Worm (Caenorhabditis elegans) whole organism, midembryonic: ENCODE measurements around the gene pmp-5.

ENCODE experiments used
- T22C8.4 ChIP-seq: fragments of 200-800 bp; sonication (Bioruptor generic); IDR thresholded peaks from 2 replicates; pipeline ENCODE4 v1.3.6; 2022; ENCODE audit warnings: missing genetic modification characterization, missing compliant biosample characterization
- cog-1 ChIP-seq: sonication (generic microtip); optimal IDR thresholded peaks from 2 replicates; lab custom pipeline; 2016; ENCODE audit warnings: missing genetic modification characterization, missing compliant biosample characterization
- flt-1 ChIP-seq: fragments of 200-800 bp; sonication (Bioruptor generic); IDR thresholded peaks from 2 replicates; pipeline ENCODE4 v1.3.6; 2022; ENCODE audit warnings: missing genetic modification characterization, missing compliant biosample characterization
- klf-2 ChIP-seq: fragments of 200-800 bp; sonication (Bioruptor generic); conservative IDR thresholded peaks from 2 replicates; pipeline ENCODE4 v1.3.6; 2022; ENCODE audit warnings: missing genetic modification reagents, missing genetic modification characterization, missing compliant biosample characterization
- med-1 ChIP-seq: sonication (generic microtip); optimal IDR thresholded peaks from 2 replicates; lab custom pipeline; 2017; ENCODE audit warnings: missing genetic modification characterization, mild to moderate bottlenecking, missing compliant biosample characterization, antibody characterized with exemption, missing genetic modification reagents; ENCODE audit not compliant: insufficient read depth
- ref-1 ChIP-seq: fragments of 200-800 bp; sonication (Bioruptor generic); conservative IDR thresholded peaks from 2 replicates; pipeline ENCODE4 v1.3.6; 2022; ENCODE audit warnings: missing genetic modification reagents, missing genetic modification characterization, missing compliant biosample characterization
- tab-1 ChIP-seq: fragments of 200-800 bp; sonication (Bioruptor generic); IDR thresholded peaks from 2 replicates; pipeline ENCODE4 v1.3.6; 2022; ENCODE audit warnings: missing genetic modification characterization, missing compliant biosample characterization
- ztf-23 ChIP-seq: fragments of 200-800 bp; sonication (Bioruptor generic); IDR thresholded peaks from 2 replicates; pipeline ENCODE4 v1.3.6; 2022; ENCODE audit warnings: missing genetic modification reagents, missing genetic modification characterization, missing compliant biosample characterization
- ztf-29 ChIP-seq: fragments of 200-800 bp; sonication (Bioruptor generic); IDR thresholded peaks from 2 replicates; pipeline ENCODE4 v1.3.6; 2022; ENCODE audit warnings: missing genetic modification reagents, missing genetic modification characterization, missing compliant biosample characterization

Gene pmp-5

DNA sequence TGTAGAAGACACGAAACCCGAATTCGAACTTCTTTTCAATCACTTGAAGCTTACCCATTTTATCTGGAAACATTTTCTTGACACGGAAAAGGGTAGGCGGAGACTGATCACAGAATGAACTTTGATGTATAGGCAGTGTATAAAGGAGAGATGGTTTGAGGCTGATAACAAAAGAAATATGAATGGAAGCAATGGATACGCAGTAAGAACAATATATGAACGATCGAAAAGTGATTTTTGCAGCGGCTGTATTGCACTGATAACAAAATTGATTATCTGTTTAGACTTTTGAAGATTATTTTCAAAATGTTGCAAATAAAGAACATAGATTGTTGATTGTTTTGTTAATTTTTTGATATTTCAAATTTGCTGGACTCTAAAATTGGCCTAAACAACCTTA lies at the start of gene pmp-5:
TSS of gene pmp-5 (minus strand) at position 63 of the 400 bp plus-strand sequence.
- TF ChIP-seq ztf-29 (GFP tag; lab: Robert Waterston, UW) (no peak), med-1 (GFP tag; lab: Kevin White, UChicago) (no peak), tab-1 (GFP tag; lab: Robert Waterston, UW) (no peak), klf-2 (GFP tag; lab: Robert Waterston, UW) (no peak), flt-1 (no peak), T22C8.4 (GFP tag; lab: Robert Waterston, UW) (no peak), cog-1 (tag; lab: Kevin White, UChicago) (no peak), ztf-23 (GFP tag; lab: Robert Waterston, UW) (no peak), ref-1 (GFP tag; lab: Robert Waterston, UW) (no peak)

DNA sequence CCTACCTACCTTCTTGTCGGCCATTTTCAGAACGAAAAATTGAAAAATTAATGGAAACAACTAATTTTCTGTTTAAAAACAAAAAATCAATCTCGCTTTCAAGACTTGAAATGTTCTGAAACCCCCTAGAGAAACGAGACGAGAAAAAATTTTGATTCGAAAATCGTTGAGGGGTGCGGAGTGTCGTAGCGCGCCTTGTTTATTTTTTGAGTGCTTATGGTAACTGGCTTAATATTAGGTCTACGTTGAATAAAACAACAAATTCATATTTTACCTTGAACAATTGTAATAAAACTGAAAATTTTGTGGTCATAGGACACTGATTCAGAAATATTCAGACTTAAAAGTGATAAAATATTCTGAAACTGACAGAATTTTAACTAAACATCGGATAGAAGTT lies 44.8 kb upstream of the pmp-5 start, which contains the start of gene sna-1:
TSS of gene sna-1 (minus strand) at position 218 of the 400 bp plus-strand sequence.
- TF ChIP-seq flt-1 (no peak), ref-1 (GFP tag; lab: Robert Waterston, UW) (no peak), cog-1 (tag; lab: Kevin White, UChicago) (no peak), T22C8.4 (GFP tag; lab: Robert Waterston, UW) (no peak)

DNA sequence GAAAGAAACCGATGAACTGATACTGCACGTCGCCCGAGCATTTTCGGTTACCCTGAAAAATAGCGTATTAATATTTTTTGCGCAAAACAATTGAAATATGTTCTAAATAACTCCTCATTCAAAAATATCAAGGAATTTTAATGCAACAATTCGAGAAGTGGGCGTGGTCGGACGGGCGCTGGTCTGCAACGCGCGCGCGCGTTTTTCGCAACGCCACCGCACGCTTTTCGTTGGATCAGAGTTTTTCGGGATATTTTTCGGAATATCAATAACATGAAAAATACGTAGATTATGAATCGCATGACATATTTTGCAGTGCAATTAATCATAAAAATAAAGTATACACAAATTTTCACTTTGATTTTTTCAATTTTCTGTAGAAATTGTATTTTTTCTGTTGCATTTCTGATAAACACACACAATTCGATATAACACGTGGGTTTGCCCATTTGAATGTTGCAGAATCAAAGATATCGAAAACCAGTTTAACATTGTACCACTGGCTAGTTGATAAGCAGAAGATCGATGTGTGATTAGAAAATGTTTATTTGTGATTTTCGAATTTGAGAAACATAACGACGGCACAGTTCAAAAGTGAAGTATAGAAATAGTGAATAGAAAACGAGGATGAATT lies 43.6 kb upstream of the pmp-5 start, which contains the start of gene dlst-1:
TSS of gene dlst-1 (minus strand) at position 52 of the 634 bp plus-strand sequence.
- peak; percentile 73 for TF ChIP-seq flt-1
- 0 out of 2 replicates have a peak, but pooled peaks have one; percentile 23 for TF ChIP-seq ref-1 (GFP tag; lab: Robert Waterston, UW)
- TF ChIP-seq ztf-29 (GFP tag; lab: Robert Waterston, UW): no peak
- TF ChIP-seq klf-2 (GFP tag; lab: Robert Waterston, UW): 0 out of 2 replicates have a peak, but pooled peaks have one; percentile 28
- TF ChIP-seq cog-1 (tag; lab: Kevin White, UChicago): no peak
- TF ChIP-seq T22C8.4 (GFP tag; lab: Robert Waterston, UW): no peak
- TF ChIP-seq ztf-23 (GFP tag; lab: Robert Waterston, UW): peak; percentile 82
- peak; percentile 77 for TF ChIP-seq med-1 (GFP tag; lab: Kevin White, UChicago)
- TF ChIP-seq tab-1 (GFP tag; lab: Robert Waterston, UW): peak; percentile 80

DNA sequence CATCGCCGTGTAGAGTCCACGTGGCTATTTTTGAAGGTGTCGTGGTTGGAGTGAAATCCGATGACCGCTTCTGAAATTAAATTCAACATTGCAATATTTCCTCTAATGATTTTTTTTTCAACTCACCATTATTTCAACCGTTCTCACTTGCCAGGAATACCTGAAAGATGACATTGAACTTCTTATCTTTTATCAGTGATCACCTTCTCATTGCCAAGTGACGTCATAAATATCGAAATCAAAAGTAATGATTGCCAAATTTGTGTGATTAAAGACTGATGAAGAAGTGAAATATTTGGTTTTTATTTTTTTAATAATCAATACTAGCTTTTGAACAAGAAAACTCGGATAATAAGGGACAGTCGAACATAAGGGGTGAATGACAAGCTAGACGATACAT lies 41.2 kb upstream of the pmp-5 start, which contains the start of gene W02F12.4:
TSS of gene W02F12.4 (minus strand) at position 164 of the 400 bp plus-strand sequence.
- TF ChIP-seq ztf-29 (GFP tag; lab: Robert Waterston, UW): no peak
- TF ChIP-seq klf-2 (GFP tag; lab: Robert Waterston, UW): no peak
- TF ChIP-seq ref-1 (GFP tag; lab: Robert Waterston, UW): no peak
- no peak for TF ChIP-seq tab-1 (GFP tag; lab: Robert Waterston, UW)
- no peak for TF ChIP-seq cog-1 (tag; lab: Kevin White, UChicago)
- TF ChIP-seq flt-1: no peak
- no peak for TF ChIP-seq T22C8.4 (GFP tag; lab: Robert Waterston, UW)
- no peak for TF ChIP-seq ztf-23 (GFP tag; lab: Robert Waterston, UW)
- no peak for TF ChIP-seq med-1 (GFP tag; lab: Kevin White, UChicago)

DNA sequence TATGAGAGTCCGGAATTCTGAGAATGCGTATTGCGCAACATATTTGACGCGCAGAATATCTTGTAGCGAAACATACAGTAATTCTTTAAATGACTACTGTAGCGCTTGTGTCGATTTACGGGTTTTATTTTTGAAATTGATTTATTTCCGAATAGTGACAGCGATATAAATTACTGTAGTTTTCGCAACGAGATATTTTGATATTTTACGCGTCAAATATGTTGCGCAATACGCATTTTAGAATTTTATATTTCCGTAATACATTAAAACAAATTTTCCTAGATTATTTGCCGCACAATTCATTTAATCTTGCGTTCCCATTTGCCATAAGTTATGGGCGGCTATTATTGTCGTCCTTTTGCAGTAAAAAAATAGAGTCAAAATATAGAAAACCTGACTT lies 39.8 kb upstream of the pmp-5 start:
- TF ChIP-seq flt-1: no peak
- TF ChIP-seq ztf-29 (GFP tag; lab: Robert Waterston, UW): no peak
- no peak for TF ChIP-seq cog-1 (tag; lab: Kevin White, UChicago)
- no peak for TF ChIP-seq tab-1 (GFP tag; lab: Robert Waterston, UW)
- no peak for TF ChIP-seq klf-2 (GFP tag; lab: Robert Waterston, UW)
- no peak for TF ChIP-seq T22C8.4 (GFP tag; lab: Robert Waterston, UW)
- TF ChIP-seq ref-1 (GFP tag; lab: Robert Waterston, UW): no peak
- TF ChIP-seq ztf-23 (GFP tag; lab: Robert Waterston, UW): no peak
- TF ChIP-seq med-1 (GFP tag; lab: Kevin White, UChicago): no peak

DNA sequence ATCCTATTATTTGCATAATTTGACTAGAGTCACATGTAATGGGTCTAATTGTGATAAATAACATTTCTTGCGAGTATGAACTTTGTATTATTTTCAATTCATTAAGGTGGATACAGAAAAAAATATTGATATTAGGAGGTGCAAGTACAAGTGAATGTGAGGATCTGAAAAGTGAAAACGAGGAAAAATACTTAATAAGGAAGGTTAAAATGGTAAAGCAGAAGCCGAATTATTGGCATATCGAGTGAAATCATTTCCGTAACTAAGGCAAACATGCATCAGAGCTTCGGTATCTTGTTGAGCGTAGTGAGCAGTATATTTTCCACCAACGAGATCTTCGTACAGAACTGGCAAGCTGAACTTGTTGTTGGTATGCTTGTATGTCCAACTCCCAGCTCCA lies 38.9 kb upstream of the pmp-5 start:
- TF ChIP-seq ref-1 (GFP tag; lab: Robert Waterston, UW): no peak

DNA sequence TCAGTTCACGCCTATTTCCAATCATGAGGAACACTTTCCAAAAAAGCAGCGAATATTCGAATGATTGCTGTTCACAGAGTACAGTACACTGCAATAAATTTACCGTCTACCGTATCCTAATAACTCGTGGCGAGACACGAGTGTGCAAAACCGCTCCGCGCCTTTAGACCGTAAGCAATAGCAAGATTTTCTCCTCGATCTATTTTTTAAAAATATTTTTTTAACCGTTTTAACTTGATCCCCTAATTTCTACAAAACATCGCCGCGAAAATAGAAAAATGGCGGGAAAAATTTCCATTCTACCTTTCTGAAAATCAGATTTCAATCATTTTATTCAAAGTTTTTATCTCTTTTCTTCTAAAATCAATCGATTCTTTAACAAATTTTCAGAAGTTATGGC lies 37.1 kb upstream of the pmp-5 start, which contains the start of gene era-1:
TSS of gene era-1 (plus strand) at position 366 of the 400 bp plus-strand sequence.
- no peak for TF ChIP-seq med-1 (GFP tag; lab: Kevin White, UChicago)
- no peak for TF ChIP-seq T22C8.4 (GFP tag; lab: Robert Waterston, UW)
- TF ChIP-seq klf-2 (GFP tag; lab: Robert Waterston, UW): no peak
- TF ChIP-seq ztf-29 (GFP tag; lab: Robert Waterston, UW): no peak
- TF ChIP-seq tab-1 (GFP tag; lab: Robert Waterston, UW): no peak
- no peak for TF ChIP-seq ref-1 (GFP tag; lab: Robert Waterston, UW)
- TF ChIP-seq cog-1 (tag; lab: Kevin White, UChicago): no peak
- no peak for TF ChIP-seq ztf-23 (GFP tag; lab: Robert Waterston, UW)
- no peak for TF ChIP-seq flt-1

DNA sequence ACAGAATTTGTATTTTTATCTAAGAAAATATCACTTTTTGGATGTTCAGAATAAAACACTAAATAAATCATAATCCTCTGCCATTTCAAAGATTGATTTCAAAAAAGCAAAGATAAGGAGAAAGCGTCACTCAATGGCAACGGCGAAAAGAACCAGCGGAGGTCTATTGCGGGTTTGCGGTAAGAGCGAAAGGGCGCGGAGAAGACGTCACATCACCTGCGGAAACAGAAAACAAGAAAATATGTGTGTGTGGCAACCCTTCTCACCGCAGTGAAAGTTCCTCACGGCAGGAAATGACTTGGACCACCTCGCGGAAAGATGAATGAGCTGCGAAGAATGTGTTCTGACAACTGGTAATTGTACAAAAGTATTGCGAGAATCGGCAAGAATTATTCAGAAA lies 34.2 kb upstream of the pmp-5 start:
- TF ChIP-seq T22C8.4 (GFP tag; lab: Robert Waterston, UW) (no peak), cog-1 (tag; lab: Kevin White, UChicago) (no peak), ztf-23 (GFP tag; lab: Robert Waterston, UW) (no peak), klf-2 (GFP tag; lab: Robert Waterston, UW) (no peak), ztf-29 (GFP tag; lab: Robert Waterston, UW) (no peak), ref-1 (GFP tag; lab: Robert Waterston, UW) (no peak), tab-1 (GFP tag; lab: Robert Waterston, UW) (no peak), flt-1 (no peak), med-1 (GFP tag; lab: Kevin White, UChicago) (no peak)

DNA sequence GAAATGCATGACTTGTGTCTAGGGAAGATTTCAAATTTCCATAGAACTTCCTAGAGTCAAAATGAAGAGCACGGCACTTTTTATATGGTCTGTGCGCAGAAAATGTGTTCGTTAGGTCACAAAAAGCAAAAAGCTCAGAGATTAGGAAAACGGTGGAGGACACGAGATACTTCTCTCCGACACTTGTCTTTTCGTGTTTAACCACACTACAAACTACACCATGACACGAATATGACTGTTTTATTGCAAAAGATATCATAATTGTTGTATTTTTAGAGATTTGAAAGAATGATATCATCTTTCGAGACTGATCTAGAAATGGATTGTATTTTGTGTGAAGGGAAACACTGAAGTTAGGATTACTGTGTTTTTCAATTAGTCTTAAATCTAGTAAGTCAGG lies 33.4 kb upstream of the pmp-5 start:
- TF ChIP-seq med-1 (GFP tag; lab: Kevin White, UChicago) (no peak), klf-2 (GFP tag; lab: Robert Waterston, UW) (no peak), flt-1 (no peak), tab-1 (GFP tag; lab: Robert Waterston, UW) (no peak), ztf-29 (GFP tag; lab: Robert Waterston, UW) (no peak), T22C8.4 (GFP tag; lab: Robert Waterston, UW) (no peak), cog-1 (tag; lab: Kevin White, UChicago) (no peak), ref-1 (GFP tag; lab: Robert Waterston, UW) (no peak), ztf-23 (GFP tag; lab: Robert Waterston, UW) (no peak)
